Fruit fly (Drosophila melanogaster): ENCODE results near the gene Hrb27C.

Gene Hrb27C

DNA sequence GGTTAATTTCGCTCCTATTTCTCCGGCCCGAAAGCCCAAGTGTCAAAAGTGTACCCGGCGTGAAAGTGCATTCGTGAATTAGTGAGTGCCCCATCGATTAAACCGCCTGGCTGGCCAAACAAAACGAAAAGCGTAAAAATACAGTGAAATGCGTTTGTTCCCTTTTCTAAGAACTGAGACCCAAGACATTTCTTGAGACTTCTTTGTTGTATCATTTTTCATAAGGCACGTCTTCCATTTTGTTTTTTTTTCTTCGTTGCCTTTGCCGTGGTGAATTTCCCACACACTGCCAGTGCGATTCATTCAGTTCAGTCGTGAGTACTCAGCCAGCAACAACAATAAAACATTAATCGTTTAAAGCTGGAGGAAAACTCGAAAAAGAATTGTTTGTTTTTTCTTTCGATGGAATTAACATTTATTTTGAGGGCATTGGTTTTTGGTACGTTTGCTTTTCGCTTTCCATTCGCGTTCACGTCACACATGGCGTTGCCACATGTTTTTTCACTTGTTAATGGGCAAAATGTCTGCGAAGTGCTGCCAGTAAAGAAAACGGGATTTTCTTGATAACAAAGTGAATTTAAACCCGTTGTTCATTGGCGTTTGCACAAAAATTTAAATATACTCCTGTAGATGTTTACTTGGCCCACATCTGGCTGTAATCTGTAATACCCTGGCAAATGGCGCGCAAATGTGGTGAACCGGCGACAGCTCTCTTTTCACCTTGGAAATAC, 1.0 kb downstream of the Hrb27C start (continued):
- TF ChIP-seq Hr38 (GFP tag; optimal IDR thresholded peaks at IDR 0.05): no peak
- no peak for TF ChIP-seq CG11902 (GFP tag; optimal IDR thresholded peaks at IDR 0.05)
- peak; percentile 47 for TF ChIP-seq svp (GFP tag)
- no peak for TF ChIP-seq Blimp-1 (GFP tag; optimal IDR thresholded peaks at IDR 0.05)
- no peak for TF ChIP-seq CG10669 (GFP tag; optimal IDR thresholded peaks at IDR 0.05)
- no peak for TF ChIP-seq CG34406 (GFP tag; optimal IDR thresholded peaks at IDR 0.05)
- TF ChIP-seq spab (GFP tag; optimal IDR thresholded peaks at IDR 0.05): no peak
- TF ChIP-seq CG3032 (tag; optimal IDR thresholded peaks at IDR 0.05): no peak
- TF ChIP-seq dsx (GFP tag; optimal IDR thresholded peaks at IDR 0.05; ENCODE audit: poor library complexity, severe bottlenecking): no peak
- no peak for TF ChIP-seq fd59A (GFP tag; optimal IDR thresholded peaks at IDR 0.05)
- TF ChIP-seq CG7368 (GFP tag; optimal IDR thresholded peaks at IDR 0.05): no peak
- no peak for TF ChIP-seq net (GFP tag; optimal IDR thresholded peaks at IDR 0.05)
- no peak for TF ChIP-seq dac (GFP tag; optimal IDR thresholded peaks at IDR 0.05)
- TF ChIP-seq CG6792 (GFP tag; optimal IDR thresholded peaks at IDR 0.05): no peak
- TF ChIP-seq CG10631 (GFP tag; optimal IDR thresholded peaks at IDR 0.05): no peak
- TF ChIP-seq CG8632 (GFP tag; optimal IDR thresholded peaks at IDR 0.05): no peak
- no peak for TF ChIP-seq CG4318 (GFP tag; optimal IDR thresholded peaks at IDR 0.05)
- peak; percentile 22 for TF ChIP-seq lz (GFP tag; optimal IDR thresholded peaks at IDR 0.05)
- TF ChIP-seq topi (GFP tag; optimal IDR thresholded peaks at IDR 0.05): peak; percentile 5
- TF ChIP-seq Sox14 (GFP tag; optimal IDR thresholded peaks at IDR 0.05): peak; percentile 34
- TF ChIP-seq CG1621 (tag; optimal IDR thresholded peaks at IDR 0.05): no peak
- no peak for TF ChIP-seq pdm3 (GFP tag; optimal IDR thresholded peaks at IDR 0.05)
- TF ChIP-seq CG8119 (GFP tag; IDR thresholded peaks at IDR 0.05): no peak

DNA sequence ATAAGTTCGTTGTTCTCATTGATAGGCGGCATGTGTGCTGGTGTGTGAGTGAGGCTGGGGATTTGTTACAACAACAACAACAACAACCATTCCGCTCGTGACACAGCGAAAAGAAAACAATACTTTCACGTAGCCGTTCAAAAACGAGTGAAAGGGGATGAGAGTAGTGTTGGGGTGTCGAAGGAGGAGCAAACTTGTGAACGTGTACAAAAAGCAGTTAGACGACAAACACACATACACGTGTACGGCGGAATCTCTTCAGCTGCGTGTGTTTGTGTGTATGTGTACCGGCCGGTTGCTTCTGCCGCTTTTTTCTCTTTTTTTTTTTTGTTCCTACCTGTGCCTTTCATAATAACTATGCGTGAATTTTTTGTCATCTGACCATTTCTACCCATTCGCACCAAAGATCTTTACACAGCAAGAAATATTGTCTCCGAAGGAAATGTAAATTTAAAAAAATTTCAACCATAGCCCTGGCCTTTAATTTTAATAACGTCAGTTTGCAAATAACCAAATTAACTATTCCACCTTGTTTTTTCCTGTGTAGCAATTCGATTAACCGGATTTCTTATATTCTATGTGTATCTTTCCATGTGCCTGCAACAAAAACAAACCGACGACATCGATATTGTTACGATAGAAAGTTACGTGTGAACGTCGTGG, 1.7 kb downstream of the Hrb27C start:
- TF ChIP-seq OdsH (GFP tag; optimal IDR thresholded peaks at IDR 0.05) (peak; percentile 83), CG8319 (GFP tag; optimal IDR thresholded peaks at IDR 0.05) (peak; percentile 49), Gug (GFP tag; IDR thresholded peaks at IDR 0.05) (peak; percentile 78), acj6 (GFP tag; optimal IDR thresholded peaks at IDR 0.05) (peak; percentile 83), CG3919 (GFP tag; optimal IDR thresholded peaks at IDR 0.05) (no peak), eg (GFP tag; IDR thresholded peaks at IDR 0.05) (no peak; the same call in 2 of the 3 replicates), fd59A (GFP tag; optimal IDR thresholded peaks at IDR 0.05) (no peak), CG8632 (GFP tag; optimal IDR thresholded peaks at IDR 0.05) (peak; percentile 64), dac (GFP tag; optimal IDR thresholded peaks at IDR 0.05) (peak; percentile 85), fd85E (GFP tag; optimal IDR thresholded peaks at IDR 0.05) (no peak), achi (GFP tag; optimal IDR thresholded peaks at IDR 0.05) (peak; percentile 84), lz (GFP tag; optimal IDR thresholded peaks at IDR 0.05) (peak; percentile 78), CG10631 (GFP tag; optimal IDR thresholded peaks at IDR 0.05) (peak; percentile 85), Sox14 (GFP tag; optimal IDR thresholded peaks at IDR 0.05) (peak; percentile 84), Sox102F (GFP tag; optimal IDR thresholded peaks at IDR 0.05) (no peak), CG31627 (GFP tag; optimal IDR thresholded peaks at IDR 0.05) (peak; percentile 80), CG34406 (GFP tag; optimal IDR thresholded peaks at IDR 0.05) (peak; percentile 71), CG11902 (GFP tag; optimal IDR thresholded peaks at IDR 0.05) (peak; percentile 55), Blimp-1 (GFP tag; optimal IDR thresholded peaks at IDR 0.05) (peak; percentile 75), Hr4 (GFP tag; optimal IDR thresholded peaks at IDR 0.05) (peak; percentile 92), CG11762 (GFP tag; optimal IDR thresholded peaks at IDR 0.05; ENCODE audit: insufficient read depth) (peak; percentile 88), CG3032 (tag; optimal IDR thresholded peaks at IDR 0.05) (peak; percentile 78), vri (GFP tag; optimal IDR thresholded peaks at IDR 0.05) (peak; percentile 66), salr (GFP tag; optimal IDR thresholded peaks at IDR 0.05) (peak; percentile 64 to 77), spab (GFP tag; optimal IDR thresholded peaks at IDR 0.05) (no peak), Hr38 (GFP tag; optimal IDR thresholded peaks at IDR 0.05) (peak; percentile 41), Ets96B (tag; optimal IDR thresholded peaks at IDR 0.05) (peak; percentile 83), CG16779 (tag; optimal IDR thresholded peaks at IDR 0.05) (no peak), topi (GFP tag; optimal IDR thresholded peaks at IDR 0.05) (peak; percentile 81), fkh (GFP tag; optimal IDR thresholded peaks at IDR 0.05) (no peak), CG32006 (GFP tag; optimal IDR thresholded peaks at IDR 0.05) (no peak), Smox (GFP tag; optimal IDR thresholded peaks at IDR 0.05) (no peak), CG1621 (tag; optimal IDR thresholded peaks at IDR 0.05) (peak; percentile 72), cyc (GFP tag; optimal IDR thresholded peaks at IDR 0.05) (peak; percentile 69), CG6854 (GFP tag; optimal IDR thresholded peaks at IDR 0.05) (peak; percentile 62), dsx (GFP tag; optimal IDR thresholded peaks at IDR 0.05; ENCODE audit: poor library complexity, severe bottlenecking) (peak; percentile 78), CG6808 (GFP tag; optimal IDR thresholded peaks at IDR 0.05) (peak; percentile 68)
